Fruit fly (Drosophila melanogaster): Measurements from ENCODE around the gene aly.

aly gene

dm6 chr3L:3060054-3060979, 34.0 kb upstream of the aly start (continued):
- TF ChIP-seq stc (GFP tag; IDR thresholded peaks at IDR 0.05) (peak; percentile 99), repo (GFP tag; optimal IDR thresholded peaks at IDR 0.05) (peak; percentile 98), gsb (GFP tag; IDR thresholded peaks at IDR 0.05) (peak; percentile 98), CG8924 (tag; optimal IDR thresholded peaks at IDR 0.05) (peak; percentile 96), CG3726 (GFP tag; IDR thresholded peaks at IDR 0.05) (peak; percentile 99), so (GFP tag; IDR thresholded peaks at IDR 0.05) (peak; percentile 99), CG11085 (GFP tag; IDR thresholded peaks at IDR 0.05) (peak; percentile 99)

dm6 chr3L:3058970-3059883, 32.9 kb upstream of the aly start:
- TF ChIP-seq chinmo (GFP tag; IDR thresholded peaks at IDR 0.05; ENCODE audit: partially characterized antibody), result no peak; the same call in 3 of the 4 replicates
- TF ChIP-seq CoRest (tag; optimal IDR thresholded peaks at IDR 0.05), result peak; percentile 59
- no peak for TF ChIP-seq CG3281 (GFP tag; optimal IDR thresholded peaks at IDR 0.05)
- no peak for TF ChIP-seq H2.0 (GFP tag; IDR thresholded peaks at IDR 0.05)
- no peak for TF ChIP-seq slbo (GFP tag; IDR thresholded peaks at IDR 0.05)
- no peak for TF ChIP-seq ham (GFP tag; IDR thresholded peaks at IDR 0.05)
- no peak for TF ChIP-seq Max (GFP tag; optimal IDR thresholded peaks at IDR 0.05)
- peak; percentile 20 for TF ChIP-seq CG12299 (tag; optimal IDR thresholded peaks at IDR 0.05)
- peak; percentile 35 for TF ChIP-seq CG8924 (tag; optimal IDR thresholded peaks at IDR 0.05)
- peak; percentile 41; the same call in 1 of the 2 replicates for TF ChIP-seq CG31441 (GFP tag; IDR thresholded peaks at IDR 0.05)
- TF ChIP-seq fru (optimal IDR thresholded peaks at IDR 0.05), result no peak
- TF ChIP-seq Oli (tag; optimal IDR thresholded peaks at IDR 0.05), result peak; percentile 43
- TF ChIP-seq PHDP (tag; optimal IDR thresholded peaks at IDR 0.05), result peak; percentile 9
- no peak for TF ChIP-seq sc (optimal IDR thresholded peaks at IDR 0.05)
- no peak for TF ChIP-seq sc (GFP tag; optimal IDR thresholded peaks at IDR 0.05)
- peak; percentile 36 for TF ChIP-seq D19A (tag; optimal IDR thresholded peaks at IDR 0.05)
- TF ChIP-seq bab2 (GFP tag; optimal IDR thresholded peaks at IDR 0.05), result peak; percentile 42
- peak; percentile 9 for TF ChIP-seq Nf-YC (tag; optimal IDR thresholded peaks at IDR 0.05)
- peak; percentile 84 for TF ChIP-seq CG32767 (GFP tag; IDR thresholded peaks at IDR 0.05)
- peak; percentile 30 for TF ChIP-seq CG14710 (tag; optimal IDR thresholded peaks at IDR 0.05)
- no peak for TF ChIP-seq CG4360 (GFP tag; IDR thresholded peaks at IDR 0.05)
- no peak for TF ChIP-seq Chrac-16 (GFP tag; optimal IDR thresholded peaks at IDR 0.05)
- TF ChIP-seq NFAT (GFP tag; IDR thresholded peaks at IDR 0.05), result no peak
- no peak for TF ChIP-seq CG6813 (GFP tag; optimal IDR thresholded peaks at IDR 0.05)
- TF ChIP-seq Taf1 (GFP tag; IDR thresholded peaks at IDR 0.05), result no peak
- TF ChIP-seq CG6765 (GFP tag; optimal IDR thresholded peaks at IDR 0.05), result no peak
- peak; percentile 45 for TF ChIP-seq CG17829 (tag; optimal IDR thresholded peaks at IDR 0.05)
- TF ChIP-seq nerfin-2 (GFP tag; IDR thresholded peaks at IDR 0.05; ENCODE audit: partially characterized antibody), result no peak
- no peak for TF ChIP-seq CG2129 (GFP tag; IDR thresholded peaks at IDR 0.05; ENCODE audit: partially characterized antibody)
- peak; percentile 29 for TF ChIP-seq CG8388 (GFP tag; optimal IDR thresholded peaks at IDR 0.05)
- TF ChIP-seq ATbp (GFP tag; optimal IDR thresholded peaks at IDR 0.05), result no peak
- TF ChIP-seq chif (GFP tag; optimal IDR thresholded peaks at IDR 0.05), result peak in 1 of 2 experiments; percentile 23
- TF ChIP-seq CG9797 (GFP tag; optimal IDR thresholded peaks at IDR 0.05), result no peak
- no peak for TF ChIP-seq CG16815 (GFP tag; optimal IDR thresholded peaks at IDR 0.05)
- TF ChIP-seq NC2β (GFP tag; optimal IDR thresholded peaks at IDR 0.05), result peak; percentile 8
- no peak for TF ChIP-seq bcd (GFP tag; optimal IDR thresholded peaks at IDR 0.05)
- TF ChIP-seq slp2 (GFP tag; optimal IDR thresholded peaks at IDR 0.05), result peak; percentile 9
- TF ChIP-seq ash1 (GFP tag; optimal IDR thresholded peaks at IDR 0.05), result no peak
- no peak for TF ChIP-seq pho (GFP tag; optimal IDR thresholded peaks at IDR 0.05)
- TF ChIP-seq CG12659 (GFP tag; optimal IDR thresholded peaks at IDR 0.05), result peak; percentile 22

All from whole organism, embryonic.